Worm (Caenorhabditis elegans) whole organism, early embryonic: Measurements from ENCODE around the gene czw-1.

Source experiments
- B0310.2 ChIP-seq: sonication (generic microtip); optimal IDR thresholded peaks from 2 replicates; lab custom pipeline; 2016; ENCODE audit warnings: mild to moderate bottlenecking, missing genetic modification characterization, missing compliant biosample characterization
- aly-1 ChIP-seq: sonication (generic microtip); optimal IDR thresholded peaks from 2 replicates; lab custom pipeline; 2016; ENCODE audit warnings: missing genetic modification characterization, missing compliant biosample characterization
- ama-1 ChIP-seq: fragments of 150-350 bp; optimal IDR thresholded peaks from 2 replicates; lab custom pipeline; 2014
- ceh-36 ChIP-seq: sonication (generic microtip); optimal IDR thresholded peaks from 2 replicates; lab custom pipeline; 2016; ENCODE audit warnings: missing genetic modification characterization, inconsistent platforms, missing compliant biosample characterization
- hmbx-1 ChIP-seq: sonication (generic microtip); optimal IDR thresholded peaks from 2 replicates; lab custom pipeline; 2016; ENCODE audit warnings: mild to moderate bottlenecking, missing genetic modification characterization, missing compliant biosample characterization
- pes-1 ChIP-seq: fragments of 200-800 bp; sonication (Bioruptor generic); IDR thresholded peaks from 2 replicates; pipeline ENCODE4 v1.3.6; 2022; ENCODE audit warnings: missing genetic modification reagents, missing genetic modification characterization, missing compliant biosample characterization
- scrt-1 ChIP-seq: fragments of 200-800 bp; sonication (Bioruptor generic); IDR thresholded peaks from 2 replicates; pipeline ENCODE4 v1.3.6; 2022; ENCODE audit warnings: missing genetic modification characterization, missing compliant biosample characterization
- sea-1 ChIP-seq: fragments of 200-800 bp; sonication (Bioruptor generic); conservative IDR thresholded peaks from 2 replicates; pipeline ENCODE4 v1.3.6; 2022; ENCODE audit warnings: missing genetic modification characterization, missing compliant biosample characterization
- tbx-37 ChIP-seq: fragments of 200-800 bp; sonication (Bioruptor generic); conservative IDR thresholded peaks from 2 replicates; pipeline ENCODE4 v1.3.6; 2022; ENCODE audit warnings: missing genetic modification reagents, missing genetic modification characterization, missing compliant biosample characterization

ce11 chrIV:7927852-7928251 lies 18.8 kb downstream of the czw-1 start, which contains the start of gene gcy-8:
- TF ChIP-seq ama-1 (lab: Kevin White, UChicago): no peak
- no peak for TF ChIP-seq pes-1
- no peak for TF ChIP-seq sea-1 (GFP tag; lab: Robert Waterston, UW)
- TF ChIP-seq hmbx-1 (tag; lab: Kevin White, UChicago): no peak
- TF ChIP-seq aly-1 (tag; lab: Kevin White, UChicago): no peak
- no peak for TF ChIP-seq B0310.2 (tag; lab: Kevin White, UChicago)
- TF ChIP-seq scrt-1 (GFP tag; lab: Robert Waterston, UW): no peak
- no peak for TF ChIP-seq ceh-36 (tag; lab: Kevin White, UChicago)
- no peak for TF ChIP-seq tbx-37
